Fruit fly (Drosophila melanogaster) whole organism, embryonic: ENCODE data around the gene Tpr2.

ENCODE experiments used
- CG10209 ChIP-seq: fragments of 200-800 bp; sonication (Bioruptor generic); optimal IDR thresholded peaks from 3 replicates; lab custom pipeline; 2017; ENCODE audit warnings: missing biosample characterization, mild to moderate bottlenecking, missing genetic modification characterization, missing genetic modification reagents
- CG10431 ChIP-seq: fragments of 200-800 bp; sonication (Bioruptor generic); optimal IDR thresholded peaks from 3 replicates; lab custom pipeline; 2018; ENCODE audit warnings: missing biosample characterization, mild to moderate bottlenecking, missing genetic modification characterization
- CG11456 ChIP-seq: fragments of 200-800 bp; sonication (Bioruptor generic); IDR thresholded peaks from 3 replicates; pipeline ENCODE4 v1.3.6; 2022; ENCODE audit warnings: missing biosample characterization, missing genetic modification characterization
- CG12942 ChIP-seq: fragments of 200-800 bp; sonication (Bioruptor generic); optimal IDR thresholded peaks from 3 replicates; lab custom pipeline; 2016; ENCODE audit warnings: missing biosample characterization, missing genetic modification characterization
- CG13894 ChIP-seq: fragments of 200-800 bp; sonication (Bioruptor generic); optimal IDR thresholded peaks from 3 replicates; lab custom pipeline; 2018; ENCODE audit warnings: missing biosample characterization, mild to moderate bottlenecking, missing genetic modification characterization, moderate library complexity
- CG14667 ChIP-seq: fragments of 200-800 bp; sonication (Bioruptor generic); IDR thresholded peaks from 2 replicates; pipeline ENCODE4 v1.3.6; 2022; ENCODE audit warnings: missing biosample characterization, missing genetic modification characterization
- CG15514 ChIP-seq: fragments of 200-800 bp; sonication (Bioruptor generic); optimal IDR thresholded peaks from 3 replicates; lab custom pipeline; 2017; ENCODE audit warnings: missing biosample characterization, missing genetic modification characterization, mild to moderate bottlenecking, moderate library complexity, missing genetic modification reagents
- CG18476 ChIP-seq: fragments of 200-800 bp; sonication (Bioruptor generic); optimal IDR thresholded peaks from 2 replicates; lab custom pipeline; 2016; ENCODE audit warnings: missing biosample characterization, mild to moderate bottlenecking, missing genetic modification characterization
- CG18599 ChIP-seq: fragments of 200-800 bp; sonication (Bioruptor generic); optimal IDR thresholded peaks from 3 replicates; lab custom pipeline; 2017; ENCODE audit warnings: missing biosample characterization, missing genetic modification characterization, mild to moderate bottlenecking, moderate library complexity, missing genetic modification reagents
- CG30403 ChIP-seq: fragments of 200-800 bp; sonication (Bioruptor generic); optimal IDR thresholded peaks from 3 replicates; lab custom pipeline; 2016; ENCODE audit warnings: missing biosample characterization, missing genetic modification characterization
- CG4282 ChIP-seq: fragments of 200-800 bp; sonication (Bioruptor generic); optimal IDR thresholded peaks from 2 replicates; lab custom pipeline; 2016; ENCODE audit warnings: missing biosample characterization, missing genetic modification characterization
- CG43689 ChIP-seq: fragments of 200-800 bp; sonication (Bioruptor generic); IDR thresholded peaks from 2 replicates; pipeline ENCODE4 v1.3.6; 2022; ENCODE audit warnings: missing biosample characterization, missing genetic modification characterization
- CG4820 ChIP-seq: fragments of 200-800 bp; sonication (Bioruptor generic); optimal IDR thresholded peaks from 3 replicates; lab custom pipeline; 2016; ENCODE audit warnings: missing biosample characterization, missing genetic modification characterization
- CG6654 ChIP-seq: fragments of 200-800 bp; sonication (Bioruptor generic); optimal IDR thresholded peaks from 2 replicates; lab custom pipeline; 2017; ENCODE audit warnings: missing biosample characterization, mild to moderate bottlenecking, missing genetic modification characterization
- CG6689 ChIP-seq: fragments of 200-800 bp; sonication (Bioruptor generic); IDR thresholded peaks from 2 replicates; pipeline ENCODE4 v1.3.6; 2022; ENCODE audit warnings: missing biosample characterization, missing genetic modification characterization
- CG7372 ChIP-seq: fragments of 200-800 bp; sonication (Bioruptor generic); IDR thresholded peaks from 2 replicates; pipeline ENCODE4 v1.3.6; 2022; ENCODE audit warnings: missing biosample characterization, missing genetic modification characterization
- CG7786 ChIP-seq: fragments of 200-800 bp; sonication (Bioruptor generic); optimal IDR thresholded peaks from 2 replicates; lab custom pipeline; 2016; ENCODE audit warnings: missing biosample characterization, missing genetic modification characterization
- CG7963 ChIP-seq: fragments of 200-800 bp; sonication (Bioruptor generic); IDR thresholded peaks from 3 replicates; pipeline ENCODE4 v1.3.6; 2022; ENCODE audit warnings: missing biosample characterization, missing genetic modification characterization; ENCODE audit not compliant: partially characterized antibody
- CG8089 ChIP-seq: fragments of 200-800 bp; sonication (Bioruptor generic); optimal IDR thresholded peaks from 3 replicates; lab custom pipeline; 2016; ENCODE audit warnings: missing biosample characterization, missing genetic modification characterization
- CHES-1-like ChIP-seq: fragments of 200-800 bp; sonication (Bioruptor generic); optimal IDR thresholded peaks from 2 replicates; lab custom pipeline; 2016; ENCODE audit warnings: missing biosample characterization, missing genetic modification characterization
- D ChIP-seq, 2 experiments: fragments of 200-800 bp in 1 of 2; fragments of >200 bp in 1 of 2; sonication (Bioruptor generic) in 1 of 2; optimal IDR thresholded peaks; 2 replicates in 1 of 2; 3 replicates in 1 of 2; lab custom pipeline; 2017; ENCODE audit warnings: mild to moderate bottlenecking in 1 of 2, missing biosample characterization in 1 of 2, missing genetic modification characterization in 1 of 2, missing genetic modification reagents in 1 of 2
- Dref ChIP-seq: fragments of 200-800 bp; sonication (Bioruptor generic); IDR thresholded peaks from 2 replicates; pipeline ENCODE4 v1.3.6; 2022; ENCODE audit warnings: missing biosample characterization, missing genetic modification characterization
- E2f2 ChIP-seq: fragments of 200-800 bp; sonication (Bioruptor generic); IDR thresholded peaks from 2 replicates; pipeline ENCODE4 v1.3.6; 2022; ENCODE audit warnings: missing biosample characterization, missing genetic modification characterization
- Fer3 ChIP-seq: fragments of 200-800 bp; sonication (Bioruptor generic); optimal IDR thresholded peaks from 2 replicates; lab custom pipeline; 2018; ENCODE audit warnings: missing biosample characterization, mild to moderate bottlenecking, missing genetic modification characterization, moderate library complexity
- HLH4C ChIP-seq: fragments of 200-800 bp; sonication (Bioruptor generic); IDR thresholded peaks from 3 replicates; pipeline ENCODE4 v1.3.6; 2022; ENCODE audit warnings: missing biosample characterization, missing genetic modification characterization; ENCODE audit not compliant: partially characterized antibody
- Lpt ChIP-seq: fragments of >200 bp; optimal IDR thresholded peaks from 2 replicates; lab custom pipeline; 2018; ENCODE audit warnings: missing biosample characterization, missing genetic modification characterization
- MBD-R2 ChIP-seq: fragments of 200-800 bp; sonication (Bioruptor generic); IDR thresholded peaks from 2 replicates; pipeline ENCODE4 v1.3.6; 2022; ENCODE audit warnings: missing biosample characterization, missing genetic modification characterization
- Neu2 ChIP-seq: fragments of 200-800 bp; sonication (Bioruptor generic); optimal IDR thresholded peaks from 3 replicates; lab custom pipeline; 2016; ENCODE audit warnings: missing biosample characterization, missing genetic modification characterization, borderline replicate concordance
- Vsx1 ChIP-seq: fragments of 200-800 bp; sonication (Bioruptor generic); optimal IDR thresholded peaks from 2 replicates; lab custom pipeline; 2017; ENCODE audit warnings: missing biosample characterization, mild to moderate bottlenecking, missing genetic modification characterization, missing genetic modification reagents
- amos ChIP-seq: fragments of 200-800 bp; sonication (Bioruptor generic); IDR thresholded peaks from 2 replicates; pipeline ENCODE4 v1.3.6; 2022; ENCODE audit warnings: missing biosample characterization, missing genetic modification characterization; ENCODE audit not compliant: partially characterized antibody
- bbx ChIP-seq: fragments of 200-800 bp; sonication (Bioruptor generic); IDR thresholded peaks from 2 replicates; pipeline ENCODE4 v1.3.6; 2022; ENCODE audit warnings: missing biosample characterization, missing genetic modification characterization; ENCODE audit not compliant: partially characterized antibody
- bcd ChIP-seq: fragments of 200-800 bp; sonication (Bioruptor generic); optimal IDR thresholded peaks from 2 replicates; lab custom pipeline; 2017; ENCODE audit warnings: missing biosample characterization, mild to moderate bottlenecking, missing genetic modification characterization
- bigmax ChIP-seq: fragments of 200-800 bp; sonication (Bioruptor generic); optimal IDR thresholded peaks from 2 replicates; lab custom pipeline; 2018; ENCODE audit warnings: missing biosample characterization, mild to moderate bottlenecking, missing genetic modification characterization
- bsh ChIP-seq, 2 experiments: fragments of 200-800 bp; sonication (Bioruptor generic); optimal IDR thresholded peaks; 2 replicates each; lab custom pipeline; 2017 to 2018; ENCODE audit warnings: mild to moderate bottlenecking in 2 of 2, missing biosample characterization in 2 of 2, missing genetic modification characterization in 2 of 2, moderate library complexity in 1 of 2
- corto ChIP-seq: fragments of 200-800 bp; sonication (Bioruptor generic); optimal IDR thresholded peaks from 2 replicates; lab custom pipeline; 2016; ENCODE audit warnings: missing biosample characterization, mild to moderate bottlenecking, missing genetic modification characterization, moderate library complexity
- crc ChIP-seq: fragments of 200-800 bp; sonication (Bioruptor generic); optimal IDR thresholded peaks from 2 replicates; lab custom pipeline; 2016; ENCODE audit warnings: missing biosample characterization, missing genetic modification characterization
- fd3F ChIP-seq: fragments of 200-800 bp; sonication (Bioruptor generic); optimal IDR thresholded peaks from 2 replicates; lab custom pipeline; 2018; ENCODE audit warnings: missing biosample characterization, mild to moderate bottlenecking, missing genetic modification characterization, moderate library complexity
- ham ChIP-seq: fragments of 200-800 bp; sonication (Bioruptor generic); IDR thresholded peaks from 2 replicates; pipeline ENCODE4 v1.3.6; 2022; ENCODE audit warnings: missing biosample characterization, missing genetic modification characterization
- ken ChIP-seq: fragments of 200-800 bp; sonication (Bioruptor generic); IDR thresholded peaks from 3 replicates; pipeline ENCODE4 v1.3.6; 2022; ENCODE audit warnings: missing biosample characterization, missing genetic modification characterization
- kni ChIP-seq: fragments of 200-800 bp; sonication (Bioruptor generic); optimal IDR thresholded peaks from 3 replicates; lab custom pipeline; 2017; ENCODE audit warnings: mild to moderate bottlenecking, missing biosample characterization, missing genetic modification reagents, missing genetic modification characterization
- lmd ChIP-seq: fragments of 200-800 bp; sonication (Bioruptor generic); IDR thresholded peaks from 2 replicates; pipeline ENCODE4 v1.3.6; 2022; ENCODE audit warnings: missing biosample characterization, missing genetic modification characterization
- lola ChIP-seq, 3 experiments: fragments of >200 bp in 2 of 3; fragments of 200-800 bp in 1 of 3; sonication (Bioruptor generic) in 1 of 3; optimal IDR thresholded peaks; 2 replicates each; lab custom pipeline; 2017 to 2019; ENCODE audit warnings: missing biosample characterization in 3 of 3, missing genetic modification characterization in 3 of 3, mild to moderate bottlenecking in 1 of 3, moderate library complexity in 1 of 3
- mirr ChIP-seq: fragments of 200-800 bp; sonication (Bioruptor generic); optimal IDR thresholded peaks from 3 replicates; lab custom pipeline; 2018; ENCODE audit warnings: missing biosample characterization, mild to moderate bottlenecking, missing genetic modification characterization
- pita ChIP-seq: fragments of 200-800 bp; sonication (Bioruptor generic); optimal IDR thresholded peaks from 2 replicates; lab custom pipeline; 2017; ENCODE audit warnings: missing biosample characterization, mild to moderate bottlenecking, missing genetic modification characterization
- ranshi ChIP-seq: fragments of 200-800 bp; sonication (Bioruptor generic); IDR thresholded peaks from 2 replicates; pipeline ENCODE4 v1.3.6; 2022; ENCODE audit warnings: missing biosample characterization, missing genetic modification characterization
- rib ChIP-seq: fragments of 200-800 bp; sonication (Bioruptor generic); IDR thresholded peaks from 2 replicates; pipeline ENCODE4 v1.3.6; 2022; ENCODE audit warnings: missing biosample characterization, missing genetic modification characterization
- sima ChIP-seq: fragments of 200-800 bp; sonication (Bioruptor generic); optimal IDR thresholded peaks from 2 replicates; lab custom pipeline; 2016; ENCODE audit warnings: missing biosample characterization, missing genetic modification characterization
- wek ChIP-seq: fragments of 200-800 bp; sonication (Bioruptor generic); optimal IDR thresholded peaks from 3 replicates; lab custom pipeline; 2018; ENCODE audit warnings: missing biosample characterization, mild to moderate bottlenecking, missing genetic modification characterization, moderate library complexity
- z ChIP-seq: fragments of 200-800 bp; sonication (Bioruptor generic); IDR thresholded peaks from 3 replicates; pipeline ENCODE4 v1.3.6; 2022; ENCODE audit warnings: missing biosample characterization, missing genetic modification characterization

Tpr2 gene

DNA sequence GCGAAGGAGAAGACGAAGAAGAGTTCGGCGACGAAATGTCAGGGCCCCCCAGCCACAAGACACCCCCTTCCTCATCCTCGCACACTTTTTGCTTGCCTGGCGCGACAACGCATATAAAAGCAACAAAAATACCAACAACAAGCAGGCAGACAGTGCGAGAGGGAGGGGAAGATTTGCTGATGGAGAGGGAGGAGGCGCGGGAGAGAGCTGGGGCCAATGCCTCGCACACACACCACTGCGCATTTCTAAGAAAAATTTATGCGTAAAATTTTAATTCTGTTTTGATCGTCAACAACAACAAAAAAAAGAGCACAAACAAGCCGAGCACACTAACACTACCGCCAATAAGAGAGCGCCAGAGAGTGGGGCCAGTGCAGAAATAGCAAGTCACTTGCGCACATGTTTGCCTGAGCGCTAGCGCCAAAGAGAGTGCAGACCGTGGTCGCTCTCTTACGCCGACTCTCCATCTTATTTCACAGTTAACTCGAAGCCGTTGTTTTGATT, 34.7 kb downstream of the Tpr2 start (continued):
- TF ChIP-seq MBD-R2 (GFP tag; lab: Robert Waterston, UW) (0 out of 2 replicates have a peak, but pooled peaks have one; percentile 29), bsh (GFP tag; optimal IDR thresholded peaks at IDR 0.05; lab: Kevin White, UChicago) (peak; percentile 8 to 57), z (no peak), CG13894 (tag; lab: Kevin White, UChicago) (peak; percentile 74), Vsx1 (GFP tag; lab: Kevin White, UChicago) (peak; percentile 58), CG14667 (GFP tag; lab: Robert Waterston, UW) (no peak), bbx (GFP tag; lab: Robert Waterston, UW) (peak; percentile 42; the same call in 1 of the 2 replicates), mirr (GFP tag; lab: Kevin White, UChicago) (peak; percentile 84), lola (GFP tag; optimal IDR thresholded peaks at IDR 0.05; lab: Kevin White, UChicago) (no peak), CG4282 (no peak), CG7372 (GFP tag; lab: Robert Waterston, UW) (no peak), Dref (GFP tag; lab: Robert Waterston, UW) (no peak), HLH4C (GFP tag; lab: Robert Waterston, UW) (peak; percentile 39; the same call in 1 of the 3 replicates), E2f2 (GFP tag; lab: Robert Waterston, UW) (peak; percentile 35; the same call in 1 of the 2 replicates), wek (GFP tag; lab: Kevin White, UChicago) (peak; percentile 51), ken (peak; percentile 53; the same call in 1 of the 3 replicates), CG6654 (no peak), ham (GFP tag; lab: Robert Waterston, UW) (no peak), pita (GFP tag; lab: Kevin White, UChicago) (no peak), CG6689 (GFP tag; lab: Robert Waterston, UW) (0 out of 2 replicates have a peak, but pooled peaks have one; percentile 7), bigmax (GFP tag; lab: Kevin White, UChicago) (no peak), CG43689 (no peak), CG7963 (GFP tag; lab: Robert Waterston, UW) (no peak), CG4820 (GFP tag; lab: Kevin White, UChicago) (no peak), CG8089 (GFP tag; lab: Kevin White, UChicago) (no peak), D (optimal IDR thresholded peaks at IDR 0.05; lab: Kevin White, UChicago) (no peak), D (GFP tag; optimal IDR thresholded peaks at IDR 0.05; lab: Kevin White, UChicago) (no peak), kni (GFP tag; lab: Kevin White, UChicago) (peak; percentile 93), CG15514 (GFP tag; lab: Kevin White, UChicago) (peak; percentile 55), fd3F (no peak), CHES-1-like (GFP tag; lab: Kevin White, UChicago) (peak; percentile 44), CG18599 (GFP tag; lab: Kevin White, UChicago) (peak; percentile 32), CG11456 (no peak), rib (GFP tag; lab: Robert Waterston, UW) (peak; percentile 96), CG18476 (GFP tag; lab: Kevin White, UChicago) (no peak), bcd (GFP tag; lab: Kevin White, UChicago) (peak; percentile 12), Neu2 (GFP tag; lab: Kevin White, UChicago) (no peak), amos (GFP tag; lab: Robert Waterston, UW) (no peak; the same call in 1 of the 2 replicates), lmd (0 out of 2 replicates have a peak, but pooled peaks have one; percentile 10), CG7786 (no peak), crc (GFP tag; lab: Kevin White, UChicago) (no peak), CG10431 (GFP tag; lab: Kevin White, UChicago) (peak; percentile 61), CG10209 (no peak), sima (GFP tag; lab: Kevin White, UChicago) (no peak), CG30403 (GFP tag; lab: Kevin White, UChicago) (no peak), Fer3 (tag; lab: Kevin White, UChicago) (peak; percentile 29), ranshi (GFP tag; lab: Robert Waterston, UW) (no peak; the same call in 1 of the 2 replicates), CG12942 (GFP tag; lab: Kevin White, UChicago) (no peak), Lpt (no peak), corto (GFP tag; lab: Kevin White, UChicago) (no peak)
